Fruit fly (Drosophila melanogaster): ENCODE data around the gene CG16826.

DNA sequence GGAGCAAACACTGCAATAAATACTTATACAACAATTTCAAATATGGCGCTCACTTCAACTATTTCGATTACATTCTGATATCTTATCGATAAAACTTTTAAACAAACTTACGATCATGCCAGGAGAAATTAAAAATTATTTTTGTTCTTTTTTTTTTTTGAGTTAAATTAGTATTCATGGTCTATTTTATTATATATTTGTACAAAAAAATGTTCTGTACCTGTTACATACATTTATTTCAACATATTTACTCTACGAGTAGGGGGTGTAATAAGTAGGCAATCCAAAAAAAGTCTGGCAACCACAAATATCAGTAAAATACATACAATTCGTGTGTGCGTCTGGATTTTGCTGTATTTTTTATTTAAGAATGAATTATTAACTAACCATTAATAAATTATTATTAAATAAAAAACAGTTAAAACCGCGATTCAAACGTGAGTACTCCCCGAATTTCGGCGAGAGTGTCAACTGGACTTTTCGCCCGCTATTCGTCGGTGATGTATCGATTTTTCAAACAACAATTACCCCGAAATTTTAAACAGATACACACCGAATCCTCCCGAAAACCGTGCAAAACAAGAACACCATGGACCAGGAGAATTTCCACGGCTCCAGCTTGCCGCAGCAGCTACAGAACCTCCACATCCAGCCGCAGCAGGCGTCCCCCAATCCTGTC lies 34.9 kb downstream of the CG16826 start, which contains the start of gene loqs:
- no peak for TF ChIP-seq psq (optimal IDR thresholded peaks at IDR 0.05)
- no peak for TF ChIP-seq Myc (optimal IDR thresholded peaks at IDR 0.05)
- TF ChIP-seq insv (optimal IDR thresholded peaks at IDR 0.05) = no peak
- TF ChIP-seq h (optimal IDR thresholded peaks at IDR 0.05) = no peak
- TF ChIP-seq Sin3A (optimal IDR thresholded peaks at IDR 0.05) = no peak
- TF ChIP-seq ttk (optimal IDR thresholded peaks at IDR 0.05) = no peak

Data from Kc167 (cell line).